Fruit fly (Drosophila melanogaster) whole organism, wandering third instar larva: Measurements from ENCODE around the gene CG43925.

Experiments
- CG9705 ChIP-seq: fragments of 200-800 bp; sonication (Bioruptor generic); optimal IDR thresholded peaks from 2 replicates; lab custom pipeline; 2018; ENCODE audit warnings: missing biosample characterization, mild to moderate bottlenecking, missing genetic modification characterization
- CrebA ChIP-seq: fragments of 200-800 bp; sonication (Bioruptor generic); optimal IDR thresholded peaks from 2 replicates; lab custom pipeline; 2016; ENCODE audit warnings: missing biosample characterization, mild to moderate bottlenecking, missing genetic modification characterization, borderline replicate concordance
- Dfd ChIP-seq: fragments of >200 bp; optimal IDR thresholded peaks from 2 replicates; lab custom pipeline; 2017; ENCODE audit warnings: missing biosample characterization, missing genetic modification characterization
- GATAd ChIP-seq: sonication (Bioruptor generic); optimal IDR thresholded peaks from 2 replicates; lab custom pipeline; 2016; ENCODE audit warnings: missing biosample characterization, missing genetic modification characterization
- HLH106 ChIP-seq: fragments of 200-800 bp; optimal IDR thresholded peaks from 3 replicates; lab custom pipeline; 2019; ENCODE audit warnings: missing biosample characterization, mild to moderate bottlenecking, missing genetic modification characterization, moderate library complexity
- Hnf4 ChIP-seq: fragments of 200-800 bp; sonication (Bioruptor generic); optimal IDR thresholded peaks from 2 replicates; lab custom pipeline; 2016; ENCODE audit warnings: missing biosample characterization, mild to moderate bottlenecking, missing genetic modification characterization
- Hr83 ChIP-seq: fragments of 200-300 bp; sonication (Bioruptor generic); optimal IDR thresholded peaks from 2 replicates; lab custom pipeline; 2016; ENCODE audit warnings: missing biosample characterization, mild to moderate bottlenecking, missing genetic modification characterization, moderate library complexity; ENCODE audit not compliant: poor library complexity, severe bottlenecking
- Myc ChIP-seq: fragments of >200 bp; optimal IDR thresholded peaks from 2 replicates; lab custom pipeline; 2017
- N ChIP-seq: fragments of >200 bp; optimal IDR thresholded peaks from 2 replicates; lab custom pipeline; 2018; ENCODE audit warnings: missing biosample characterization, missing external identifiers, missing genetic modification characterization
- OdsH ChIP-seq: fragments of 200-800 bp; sonication (Bioruptor generic); optimal IDR thresholded peaks from 2 replicates; lab custom pipeline; 2016; ENCODE audit warnings: missing biosample characterization, mild to moderate bottlenecking, missing genetic modification characterization
- Rel ChIP-seq, 2 experiments: fragments of 200-800 bp; sonication (Bioruptor generic) in 1 of 2; optimal IDR thresholded peaks; 2 replicates in 1 of 2; 3 replicates in 1 of 2; lab custom pipeline; 2016 to 2019; ENCODE audit warnings: mild to moderate bottlenecking in 2 of 2, missing biosample characterization in 2 of 2, missing genetic modification characterization in 2 of 2, moderate library complexity in 1 of 2
- ey ChIP-seq: fragments of 200-800 bp; sonication (Bioruptor generic); optimal IDR thresholded peaks from 2 replicates; lab custom pipeline; 2016; ENCODE audit warnings: missing biosample characterization, missing genetic modification characterization
- h ChIP-seq: fragments of 200-800 bp; sonication (Bioruptor generic); optimal IDR thresholded peaks from 3 replicates; lab custom pipeline; 2016; ENCODE audit warnings: missing biosample characterization, mild to moderate bottlenecking, missing genetic modification characterization
- jim ChIP-seq: fragments of 175-275, 200-325 bp; sonication (Bioruptor generic); optimal IDR thresholded peaks from 2 replicates; lab custom pipeline; 2016; ENCODE audit warnings: missing biosample characterization, mild to moderate bottlenecking, missing genetic modification characterization
- lola ChIP-seq: fragments of >200 bp; optimal IDR thresholded peaks from 2 replicates; lab custom pipeline; 2017; ENCODE audit warnings: missing biosample characterization, missing genetic modification characterization
- sage ChIP-seq: fragments of 200-800 bp; sonication (Bioruptor generic); optimal IDR thresholded peaks from 2 replicates; lab custom pipeline; 2016; ENCODE audit warnings: missing biosample characterization, mild to moderate bottlenecking, missing genetic modification characterization
- sv ChIP-seq: fragments of 200-800 bp; sonication (Bioruptor generic); optimal IDR thresholded peaks from 3 replicates; lab custom pipeline; 2016; ENCODE audit warnings: missing biosample characterization, missing genetic modification characterization
- usp ChIP-seq: fragments of >200 bp; optimal IDR thresholded peaks from 2 replicates; lab custom pipeline; 2017; ENCODE audit warnings: missing biosample characterization, missing genetic modification characterization
- woc ChIP-seq: sonication (Bioruptor generic); optimal IDR thresholded peaks from 2 replicates; lab custom pipeline; 2016; ENCODE audit warnings: missing biosample characterization, mild to moderate bottlenecking, missing genetic modification characterization

The CG43925 gene

dm6 chr2L:13222225-13222648 is 46.0 kb downstream of the CG43925 start, which contains the start of the genes Ski6 and CG16812:
Ski6 (minus strand) TSS chr2L:13222429.
CG16812 (plus strand) TSS chr2L:13222587.
- peak; percentile 73 for TF ChIP-seq h (GFP tag; lab: Kevin White, UChicago)
- TF ChIP-seq CrebA (GFP tag; lab: Kevin White, UChicago), result no peak
- TF ChIP-seq N (GFP tag; lab: Kevin White, UChicago), result no peak
- peak; percentile 51 for TF ChIP-seq sage (GFP tag; lab: Kevin White, UChicago)
- peak; percentile 40 for TF ChIP-seq CG9705
- TF ChIP-seq OdsH (GFP tag; lab: Kevin White, UChicago), result peak; percentile 70
- peak; percentile 79 for TF ChIP-seq HLH106
- TF ChIP-seq ey (GFP tag; lab: Kevin White, UChicago), result peak; percentile 46
- no peak for TF ChIP-seq jim (GFP tag; lab: Kevin White, UChicago)
- TF ChIP-seq sv (GFP tag; lab: Kevin White, UChicago), result peak; percentile 31
- peak; percentile 36 for TF ChIP-seq Hr83
- no peak for TF ChIP-seq Rel (GFP tag; optimal IDR thresholded peaks at IDR 0.05; lab: Kevin White, UChicago)
- TF ChIP-seq Rel (tag; optimal IDR thresholded peaks at IDR 0.05; lab: Kevin White, UChicago), result no peak
- TF ChIP-seq usp (GFP tag; lab: Kevin White, UChicago), result no peak

dm6 chr2L:13225225-13225840 is 49.1 kb downstream of the CG43925 start, which contains the start of gene CG15480:
CG15480 (minus strand) TSS chr2L:13225275.
- no peak for TF ChIP-seq woc (GFP tag; lab: Kevin White, UChicago)
- no peak for TF ChIP-seq CrebA (GFP tag; lab: Kevin White, UChicago)
- no peak for TF ChIP-seq Hnf4 (GFP tag; lab: Kevin White, UChicago)
- TF ChIP-seq N (GFP tag; lab: Kevin White, UChicago), result no peak
- TF ChIP-seq Myc (lab: Kevin White, UChicago), result no peak
- no peak for TF ChIP-seq lola (GFP tag; lab: Kevin White, UChicago)
- no peak for TF ChIP-seq GATAd (GFP tag; lab: Kevin White, UChicago)
- TF ChIP-seq CG9705, result no peak
- TF ChIP-seq OdsH (GFP tag; lab: Kevin White, UChicago), result no peak
- TF ChIP-seq Dfd (GFP tag; lab: Kevin White, UChicago), result no peak
